Worm (Caenorhabditis elegans): ENCODE measurements around the gene Y50D7A.8.

Y50D7A.8 gene

DNA sequence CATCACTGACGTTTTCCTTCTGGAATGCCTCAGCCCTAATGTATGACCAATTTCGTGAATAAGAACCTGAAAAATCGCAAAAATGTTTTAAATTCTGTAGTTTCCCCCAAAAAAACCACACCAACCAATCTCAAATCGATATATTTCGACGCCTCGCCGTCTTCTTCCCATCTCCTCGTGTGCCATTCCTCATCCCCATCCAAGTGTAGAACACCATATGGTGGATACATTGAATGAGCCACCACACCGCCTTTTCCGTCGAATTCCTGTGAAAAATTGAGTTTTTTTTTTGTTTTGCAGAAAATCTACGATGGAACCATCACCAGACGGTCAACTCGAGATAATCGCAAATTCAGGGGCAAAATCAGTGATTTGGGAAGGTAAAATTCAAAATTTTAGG is 50.7 kb downstream of the Y50D7A.8 start, which contains the start of gene Y50D7A.1:
Gene Y50D7A.1, plus strand, starts transcription at position 301 of the 400 bp plus-strand sequence.
- TF ChIP-seq fos-1 (tag; optimal IDR thresholded peaks at IDR 0.05): no peak
- TF ChIP-seq unc-62 (GFP tag; optimal IDR thresholded peaks at IDR 0.05): no peak
- no peak for TF ChIP-seq fkh-10 (GFP tag; optimal IDR thresholded peaks at IDR 0.05)
- no peak for TF ChIP-seq nhr-43 (tag; optimal IDR thresholded peaks at IDR 0.05; ENCODE audit: poor library complexity, severe bottlenecking)
- no peak for TF ChIP-seq egl-5 (tag; optimal IDR thresholded peaks at IDR 0.05)
- TF ChIP-seq nfya-1 (tag; optimal IDR thresholded peaks at IDR 0.05; ENCODE audit: insufficient read depth): no peak
- no peak for TF ChIP-seq ceh-28 (tag; optimal IDR thresholded peaks at IDR 0.05)
- TF ChIP-seq pha-4 (tag; optimal IDR thresholded peaks at IDR 0.05): no peak

DNA sequence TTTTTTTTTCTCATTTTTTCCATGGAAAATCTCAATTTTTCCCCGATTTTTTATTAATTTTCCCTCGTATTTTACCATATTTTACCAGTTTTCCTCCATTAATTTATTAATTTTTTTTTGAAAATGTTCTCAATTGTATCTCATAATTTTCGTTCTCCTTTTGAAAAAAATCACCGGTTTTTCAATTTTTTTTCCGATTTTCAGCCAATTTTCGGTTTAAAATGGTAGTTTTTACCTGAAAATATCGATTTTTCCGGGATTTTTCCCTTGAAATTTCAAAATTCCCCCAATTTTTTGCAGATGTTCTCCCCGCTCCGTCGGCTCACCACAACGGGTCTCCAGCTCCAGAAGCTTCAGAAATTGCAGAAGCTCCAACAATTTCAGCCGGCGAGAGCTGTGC is 59.2 kb downstream of the Y50D7A.8 start, which contains the start of gene taco-1:
Gene taco-1, plus strand, starts transcription at position 301 of the 400 bp plus-strand sequence.
- no peak for TF ChIP-seq fkh-2 (tag; optimal IDR thresholded peaks at IDR 0.05)
- TF ChIP-seq fos-1 (tag; optimal IDR thresholded peaks at IDR 0.05): no peak
- TF ChIP-seq mml-1 (tag; optimal IDR thresholded peaks at IDR 0.05): no peak
- TF ChIP-seq lin-15B (tag; optimal IDR thresholded peaks at IDR 0.05): no peak
- TF ChIP-seq egl-5 (tag; optimal IDR thresholded peaks at IDR 0.05): no peak
- no peak for TF ChIP-seq nhr-25 (tag; optimal IDR thresholded peaks at IDR 0.05)
- TF ChIP-seq lsy-12 (tag; optimal IDR thresholded peaks at IDR 0.05): no peak
- TF ChIP-seq ztf-4 (tag; optimal IDR thresholded peaks at IDR 0.05): no peak
- TF ChIP-seq ceh-9 (tag; optimal IDR thresholded peaks at IDR 0.05): no peak
- TF ChIP-seq elt-1 (tag; optimal IDR thresholded peaks at IDR 0.05): no peak
- TF ChIP-seq unc-62 (GFP tag; optimal IDR thresholded peaks at IDR 0.05): no peak
- no peak for TF ChIP-seq jun-1 (tag; optimal IDR thresholded peaks at IDR 0.05)
- no peak for TF ChIP-seq nhr-28 (tag; optimal IDR thresholded peaks at IDR 0.05)
- TF ChIP-seq nhr-76 (tag; optimal IDR thresholded peaks at IDR 0.05): no peak
- TF ChIP-seq daf-12 (tag; optimal IDR thresholded peaks at IDR 0.05): no peak
- no peak for TF ChIP-seq lin-39 (tag; optimal IDR thresholded peaks at IDR 0.05)

All from whole organism, L3 larva.